ENCODE assay signal across 3 fruit fly cellular contexts in genomic region chr2L:4594828-4595406, dm6.
TF ChIP-seq lines count a peak whose summit lies in the region.

No protein-coding gene starts in this region.

- TF ChIP-seq CTCF in whole organism, embryonic (GFP tag; optimal IDR thresholded peaks at IDR 0.05; lab: Kevin White, UChicago) = no peak

TF ChIP-seq in whole organism, embryonic, 481 proteins besides CTCF, POLR2A, EP300 and RAD21 (continues in another document):
- TF ChIP-seq crp (GFP tag; optimal IDR thresholded peaks at IDR 0.05; lab: Kevin White, UChicago) (peak in 1 of 2 experiments; percentile 59), otp (GFP tag; IDR thresholded peaks at IDR 0.05; lab: Robert Waterston, UW) (0 out of 3 replicates have a peak, but pooled peaks have one; percentile 6), sens (GFP tag; lab: Kevin White, UChicago) (peak; percentile 46), CG1603 (tag; optimal IDR thresholded peaks at IDR 0.05; lab: Kevin White, UChicago) (no peak), D (optimal IDR thresholded peaks at IDR 0.05; lab: Kevin White, UChicago) (no peak), D (GFP tag; optimal IDR thresholded peaks at IDR 0.05; lab: Kevin White, UChicago) (no peak), CG2875 (GFP tag; optimal IDR thresholded peaks at IDR 0.05; lab: Kevin White, UChicago) (no peak), ci (GFP tag; IDR thresholded peaks at IDR 0.05; lab: Robert Waterston, UW) (0 out of 3 replicates have a peak, but pooled peaks have one; percentile 17), Meics (GFP tag; optimal IDR thresholded peaks at IDR 0.05; lab: Kevin White, UChicago) (no peak), exex (tag; optimal IDR thresholded peaks at IDR 0.05; lab: Kevin White, UChicago) (no peak), CG10979 (tag; optimal IDR thresholded peaks at IDR 0.05; lab: Kevin White, UChicago) (no peak), crol (GFP tag; IDR thresholded peaks at IDR 0.05; lab: Robert Waterston, UW) (peak; percentile 52; the same call in 1 of the 2 replicates), wek (GFP tag; optimal IDR thresholded peaks at IDR 0.05; lab: Kevin White, UChicago) (no peak), Dll (GFP tag; IDR thresholded peaks at IDR 0.05; lab: Robert Waterston, UW; ENCODE audit: partially characterized antibody) (0 out of 4 replicates have a peak, but pooled peaks have one; percentile 24), tup (GFP tag; optimal IDR thresholded peaks at IDR 0.05; lab: Kevin White, UChicago) (no peak), CG8281 (tag; optimal IDR thresholded peaks at IDR 0.05; lab: Kevin White, UChicago) (peak; percentile 18), z (GFP tag; IDR thresholded peaks at IDR 0.05; lab: Robert Waterston, UW) (0 out of 3 replicates have a peak, but pooled peaks have one; percentile 17), abd-A (tag; optimal IDR thresholded peaks at IDR 0.05; lab: Kevin White, UChicago) (peak; percentile 20), HLHmδ (GFP tag; optimal IDR thresholded peaks at IDR 0.05; lab: Kevin White, UChicago) (peak; percentile 26), vvl (GFP tag; IDR thresholded peaks at IDR 0.05; lab: Robert Waterston, UW) (0 out of 2 replicates have a peak, but pooled peaks have one; percentile 24), CG3281 (GFP tag; optimal IDR thresholded peaks at IDR 0.05; lab: Kevin White, UChicago) (no peak), Trl (optimal IDR thresholded peaks at IDR 0.05; lab: Kevin White, UChicago) (peak; percentile 60 to 70), Trl (GFP tag; optimal IDR thresholded peaks at IDR 0.05; lab: Kevin White, UChicago) (no peak), lov (optimal IDR thresholded peaks at IDR 0.05; lab: Kevin White, UChicago) (no peak), lov (GFP tag; IDR thresholded peaks at IDR 0.05; lab: Robert Waterston, UW) (0 out of 3 replicates have a peak, but pooled peaks have one; percentile 34), kni (GFP tag; optimal IDR thresholded peaks at IDR 0.05; lab: Kevin White, UChicago) (peak; percentile 66), oc (tag; optimal IDR thresholded peaks at IDR 0.05; lab: Kevin White, UChicago) (peak; percentile 31), chinmo (GFP tag; IDR thresholded peaks at IDR 0.05; lab: Robert Waterston, UW; ENCODE audit: partially characterized antibody) (peak; percentile 94; the same call in 3 of the 4 replicates)

TF ChIP-seq in whole organism, prepupa, 60 proteins besides CTCF, POLR2A, EP300 and RAD21:
- TF ChIP-seq fkh (GFP tag; optimal IDR thresholded peaks at IDR 0.05; lab: Kevin White, UChicago) (no peak), Eip75B (GFP tag; optimal IDR thresholded peaks at IDR 0.05; lab: Kevin White, UChicago) (no peak), ss (GFP tag; optimal IDR thresholded peaks at IDR 0.05; lab: Kevin White, UChicago) (no peak), eg (GFP tag; IDR thresholded peaks at IDR 0.05; lab: Robert Waterston, UW) (peak; percentile 55; the same call in 2 of the 3 replicates), CG3032 (tag; optimal IDR thresholded peaks at IDR 0.05; lab: Kevin White, UChicago) (no peak), CG6163 (GFP tag; IDR thresholded peaks at IDR 0.05; lab: Robert Waterston, UW) (0 out of 3 replicates have a peak, but pooled peaks have one; percentile 8), esn (GFP tag; optimal IDR thresholded peaks at IDR 0.05; lab: Kevin White, UChicago) (no peak), CG8319 (GFP tag; optimal IDR thresholded peaks at IDR 0.05; lab: Kevin White, UChicago) (no peak), Sox14 (GFP tag; optimal IDR thresholded peaks at IDR 0.05; lab: Kevin White, UChicago) (no peak), dsx (GFP tag; optimal IDR thresholded peaks at IDR 0.05; lab: Kevin White, UChicago; ENCODE audit: poor library complexity, severe bottlenecking) (no peak)

TF ChIP-seq in whole organism, pupa, 21 proteins besides CTCF, POLR2A, EP300 and RAD21:
- no peak for TF ChIP-seq Pif1B (GFP tag; optimal IDR thresholded peaks at IDR 0.05; lab: Kevin White, UChicago)
- no peak; the same call in 2 of the 3 replicates for TF ChIP-seq fd96Ca (GFP tag; IDR thresholded peaks at IDR 0.05; lab: Robert Waterston, UW)
- TF ChIP-seq CG4496 (GFP tag; IDR thresholded peaks at IDR 0.05; lab: Robert Waterston, UW) = peak; percentile 55; the same call in 2 of the 3 replicates
- no peak for TF ChIP-seq CG14655 (GFP tag; optimal IDR thresholded peaks at IDR 0.05; lab: Kevin White, UChicago)
